Worm (Caenorhabditis elegans) whole organism, L4 larva: ENCODE measurements around the gene H12I13.6.

ENCODE experiments used
- R02D3.7 ChIP-seq: fragments of 150-350 bp; sonication (generic microtip); optimal IDR thresholded peaks from 3 replicates; lab custom pipeline; 2014; ENCODE audit warnings: missing biosample characterization, missing genetic modification characterization
- ama-1 ChIP-seq: fragments of 150-350 bp; optimal IDR thresholded peaks from 2 replicates; lab custom pipeline; 2014; ENCODE audit warnings: inconsistent platforms, mixed read lengths
- arid-1 ChIP-seq: fragments of 200-800 bp; sonication (Bioruptor generic); conservative IDR thresholded peaks from 2 replicates; pipeline ENCODE4 v1.3.6; 2022; ENCODE audit warnings: missing genetic modification reagents, missing genetic modification characterization, missing compliant biosample characterization
- ceh-44 ChIP-seq: fragments of 200-800 bp; sonication (Bioruptor generic); IDR thresholded peaks from 2 replicates; pipeline ENCODE4 v1.3.6; 2022; ENCODE audit warnings: missing genetic modification reagents, missing genetic modification characterization, missing compliant biosample characterization
- daf-16 ChIP-seq, 3 experiments: sonication (generic microtip); optimal IDR thresholded peaks; 2 replicates each; lab custom pipeline; 2016 to 2017; ENCODE audit warnings: missing genetic modification characterization in 3 of 3, missing genetic modification reagents in 3 of 3, mild to moderate bottlenecking in 2 of 3, missing compliant biosample characterization in 2 of 3, missing biosample characterization in 1 of 3, moderate library complexity in 1 of 3
- dmd-6 ChIP-seq: fragments of 200-800 bp; sonication (Bioruptor generic); IDR thresholded peaks from 2 replicates; pipeline ENCODE4 v1.3.6; 2022; ENCODE audit warnings: missing genetic modification reagents, missing genetic modification characterization, missing compliant biosample characterization
- dmd-8 ChIP-seq: fragments of 200-800 bp; sonication (Bioruptor generic); IDR thresholded peaks from 2 replicates; pipeline ENCODE4 v1.3.6; 2022; ENCODE audit warnings: missing genetic modification characterization, missing compliant biosample characterization
- dpl-1 ChIP-seq: fragments of 150-350 bp; optimal IDR thresholded peaks from 2 replicates; lab custom pipeline; 2014; ENCODE audit warnings: missing biosample characterization, missing genetic modification reagents, missing genetic modification characterization
- duxl-1 ChIP-seq: sonication (generic microtip); optimal IDR thresholded peaks from 2 replicates; lab custom pipeline; 2016; ENCODE audit warnings: mild to moderate bottlenecking, missing genetic modification characterization, moderate library complexity, missing compliant biosample characterization; ENCODE audit not compliant: poor library complexity
- fkh-10 ChIP-seq: fragments of 150-350 bp; optimal IDR thresholded peaks from 2 replicates; lab custom pipeline; 2014; ENCODE audit warnings: missing biosample characterization, missing genetic modification reagents, missing genetic modification characterization
- fos-1 ChIP-seq: fragments of 150-350 bp; optimal IDR thresholded peaks from 2 replicates; lab custom pipeline; 2014; ENCODE audit warnings: missing biosample characterization, missing genetic modification characterization
- hlh-11 ChIP-seq: fragments of 200-800 bp; sonication (Bioruptor generic); optimal IDR thresholded peaks from 2 replicates; lab custom pipeline; 2018; ENCODE audit warnings: mild to moderate bottlenecking, missing genetic modification characterization, missing compliant biosample characterization
- hlh-30 ChIP-seq: sonication (generic microtip); optimal IDR thresholded peaks from 2 replicates; lab custom pipeline; 2017; ENCODE audit warnings: antibody characterized with exemption, mild to moderate bottlenecking, missing genetic modification characterization, missing compliant biosample characterization; ENCODE audit not compliant: insufficient read depth
- hmg-1.1 ChIP-seq: fragments of 200-800 bp; sonication (Bioruptor generic); IDR thresholded peaks from 2 replicates; pipeline ENCODE4 v1.3.6; 2022; ENCODE audit warnings: missing genetic modification reagents, missing genetic modification characterization, missing compliant biosample characterization
- lin-15B ChIP-seq: fragments of 150-350 bp; sonication (generic microtip); optimal IDR thresholded peaks from 3 replicates; lab custom pipeline; 2014; ENCODE audit warnings: missing biosample characterization, missing genetic modification characterization
- lin-38 ChIP-seq: fragments of 200-800 bp; sonication (Bioruptor generic); IDR thresholded peaks from 2 replicates; pipeline ENCODE4 v1.3.6; 2022; ENCODE audit warnings: missing genetic modification reagents, missing genetic modification characterization, missing compliant biosample characterization
- lir-3 ChIP-seq: sonication (generic microtip); optimal IDR thresholded peaks from 2 replicates; lab custom pipeline; 2016; ENCODE audit warnings: mild to moderate bottlenecking, missing genetic modification characterization, missing compliant biosample characterization
- lsy-2 ChIP-seq, 2 experiments: fragments of 150-350 bp in 1 of 2; sonication (generic microtip) in 1 of 2; optimal IDR thresholded peaks; 2 replicates each; lab custom pipeline; 2014 to 2017; ENCODE audit warnings: missing biosample characterization in 2 of 2, missing genetic modification characterization in 2 of 2
- madf-5 ChIP-seq, 2 experiments: fragments of 200-800 bp; sonication (Bioruptor generic); IDR thresholded peaks; 2 replicates each; pipeline ENCODE4 v1.3.6; 2022; ENCODE audit warnings: missing compliant biosample characterization in 2 of 2, missing genetic modification characterization in 2 of 2
- mep-1 ChIP-seq: fragments of 150-350 bp; sonication (generic microtip); optimal IDR thresholded peaks from 3 replicates; lab custom pipeline; 2014; ENCODE audit warnings: missing biosample characterization, missing genetic modification characterization
- mes-2 ChIP-seq: sonication (generic microtip); optimal IDR thresholded peaks from 2 replicates; lab custom pipeline; 2016; ENCODE audit warnings: missing genotype, mild to moderate bottlenecking, missing genetic modification characterization, missing compliant biosample characterization; ENCODE audit not compliant: poor library complexity, severe bottlenecking
- nhr-10 ChIP-seq: fragments of 150-350 bp; optimal IDR thresholded peaks from 2 replicates; lab custom pipeline; 2014; ENCODE audit warnings: missing biosample characterization, missing genetic modification characterization
- nhr-28 ChIP-seq: fragments of 150-350 bp; optimal IDR thresholded peaks from 2 replicates; lab custom pipeline; 2014; ENCODE audit warnings: missing biosample characterization, missing genetic modification characterization
- nhr-6 ChIP-seq: fragments of 150-350 bp; optimal IDR thresholded peaks from 2 replicates; lab custom pipeline; 2014; ENCODE audit warnings: missing biosample characterization, missing genetic modification characterization
- php-3 ChIP-seq: fragments of 200-800 bp; sonication (Bioruptor generic); IDR thresholded peaks from 2 replicates; pipeline ENCODE4 v1.3.6; 2022; ENCODE audit warnings: missing genetic modification reagents, missing genetic modification characterization, missing compliant biosample characterization
- pqm-1 ChIP-seq: sonication (generic microtip); optimal IDR thresholded peaks from 2 replicates; lab custom pipeline; 2017; ENCODE audit warnings: missing biosample characterization, missing genetic modification characterization
- sdz-12 ChIP-seq: fragments of 200-800 bp; sonication (Bioruptor generic); optimal IDR thresholded peaks from 2 replicates; lab custom pipeline; 2018; ENCODE audit warnings: mild to moderate bottlenecking, missing genetic modification characterization, missing compliant biosample characterization
- unc-62 ChIP-seq, 3 experiments: fragments of 150-350 bp in 1 of 3; sonication (generic microtip); optimal IDR thresholded peaks in 2 of 3; peaks in 1 of 3; 1 replicate in 1 of 3; 2 replicates in 2 of 3; lab custom pipeline; 2014 to 2017; ENCODE audit warnings: missing biosample characterization in 3 of 3, missing genetic modification characterization in 3 of 3, missing genetic modification reagents in 3 of 3, missing genotype in 1 of 3
- vab-7 ChIP-seq: fragments of 200-800 bp; sonication (Bioruptor generic); IDR thresholded peaks from 2 replicates; pipeline ENCODE4 v1.3.6; 2022; ENCODE audit warnings: missing genetic modification reagents, missing genetic modification characterization, missing compliant biosample characterization
- zfp-3 ChIP-seq: fragments of 200-800 bp; sonication (Bioruptor generic); conservative IDR thresholded peaks from 2 replicates; pipeline ENCODE4 v1.3.6; 2022; ENCODE audit warnings: missing genetic modification reagents, missing genetic modification characterization, missing compliant biosample characterization
- zip-11 ChIP-seq: fragments of 200-800 bp; sonication (Bioruptor generic); IDR thresholded peaks from 2 replicates; pipeline ENCODE4 v1.3.6; 2022; ENCODE audit warnings: missing genetic modification characterization, missing compliant biosample characterization
- ztf-7 ChIP-seq: fragments of 150-350 bp; optimal IDR thresholded peaks from 2 replicates; lab custom pipeline; 2014; ENCODE audit warnings: missing biosample characterization, missing genetic modification characterization

The H12I13.6 gene

DNA sequence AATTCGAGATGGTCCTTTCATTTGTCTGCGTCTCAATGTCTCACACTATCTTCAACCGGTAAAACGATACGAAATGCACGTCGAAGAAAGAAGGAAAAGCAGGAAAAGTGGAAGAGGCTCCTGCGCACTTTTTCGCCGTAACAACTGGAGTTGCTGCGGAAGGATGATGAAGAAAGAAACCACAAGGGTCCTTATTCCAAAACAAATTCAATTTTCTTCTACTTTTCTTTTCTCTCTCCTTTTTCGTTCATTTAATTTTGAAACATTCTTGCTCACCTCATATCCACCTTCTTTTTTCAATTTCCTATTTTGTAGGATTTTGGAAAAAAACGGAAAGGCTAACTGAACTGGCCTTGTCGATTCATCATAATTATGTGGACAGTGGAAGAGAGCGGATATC is 42.8 kb downstream of the H12I13.6 start:
- TF ChIP-seq ztf-7 (tag; lab: Kevin White, UChicago) = no peak

ce11 chrII:6122641-6123424 is 45.1 kb downstream of the H12I13.6 start:
- TF ChIP-seq zfp-3 (GFP tag; lab: Robert Waterston, UW) (no peak), unc-62 (GFP tag; optimal IDR thresholded peaks at IDR 0.05 in 1 of 2; lab: Kevin White, UChicago) (no peak), unc-62 (tag; optimal IDR thresholded peaks at IDR 0.05; lab: Kevin White, UChicago) (no peak), lin-15B (tag; lab: Kevin White, UChicago) (no peak), daf-16 (GFP tag; optimal IDR thresholded peaks at IDR 0.05; lab: Kevin White, UChicago) (no peak), daf-16 (tag; optimal IDR thresholded peaks at IDR 0.05; lab: Kevin White, UChicago) (peak; percentile 43), dpl-1 (GFP tag; lab: Kevin White, UChicago) (peak; percentile 13), dmd-6 (peak; percentile 44; the same call in 1 of the 2 replicates), lin-38 (GFP tag; lab: Robert Waterston, UW) (peak; percentile 94), duxl-1 (tag; lab: Kevin White, UChicago) (no peak), pqm-1 (tag; lab: Kevin White, UChicago) (peak; percentile 90), nhr-10 (no peak), hlh-30 (no peak), php-3 (GFP tag; lab: Robert Waterston, UW) (peak; percentile 75), hlh-11 (tag; lab: Kevin White, UChicago) (peak; percentile 45), lsy-2 (tag; optimal IDR thresholded peaks at IDR 0.05; lab: Kevin White, UChicago) (peak in 1 of 2 experiments; percentile 59), dmd-8 (GFP tag; lab: Robert Waterston, UW) (no peak), fkh-10 (no peak), arid-1 (GFP tag; lab: Robert Waterston, UW) (no peak), mes-2 (tag; lab: Kevin White, UChicago) (peak; percentile 35), nhr-6 (no peak), vab-7 (GFP tag; lab: Robert Waterston, UW) (no peak), nhr-28 (tag; lab: Kevin White, UChicago) (peak; percentile 16)

DNA sequence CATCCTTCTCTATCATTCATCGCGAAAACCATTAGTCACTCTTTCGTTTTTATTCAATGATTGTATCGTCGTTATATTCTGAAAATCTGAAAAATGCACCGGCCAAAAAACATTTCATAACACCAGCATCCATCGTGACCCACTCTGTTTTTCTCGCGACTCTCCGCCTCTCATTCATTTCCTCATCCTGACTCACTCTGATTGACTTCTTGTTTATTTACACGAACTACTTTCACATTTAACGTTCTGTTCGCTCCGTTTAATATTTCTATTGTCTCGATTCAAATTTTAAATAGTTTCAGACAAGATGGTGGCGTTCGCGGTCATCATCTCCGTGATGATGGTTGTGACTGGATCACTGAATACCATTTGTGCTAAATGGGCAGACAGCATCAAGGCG is 45.8 kb downstream of the H12I13.6 start, which contains the start of gene C29H12.2:
TSS of gene C29H12.2 (plus strand) at position 297 of the 400 bp plus-strand sequence.
- TF ChIP-seq hlh-30 (peak; percentile 51), hmg-1.1 (no peak), R02D3.7 (tag; lab: Kevin White, UChicago) (no peak), lir-3 (no peak), fos-1 (tag; lab: Kevin White, UChicago) (no peak), ama-1 (lab: Kevin White, UChicago) (no peak), zip-11 (GFP tag; lab: Robert Waterston, UW) (no peak), unc-62 (GFP tag; optimal IDR thresholded peaks at IDR 0.05 in 1 of 2; lab: Kevin White, UChicago) (peak in 1 of 2 experiments; percentile 94), unc-62 (tag; optimal IDR thresholded peaks at IDR 0.05; lab: Kevin White, UChicago) (no peak), madf-5 (GFP tag; IDR thresholded peaks at IDR 0.05; lab: Robert Waterston, UW) (no peak)

ce11 chrII:6125259-6125658 is 47.6 kb downstream of the H12I13.6 start, which contains the start of gene rars-2:
rars-2 (plus strand) TSS chrII:6125559.
- TF ChIP-seq lin-38 (GFP tag; lab: Robert Waterston, UW) (peak; percentile 34; the same call in 1 of the 2 replicates), fos-1 (tag; lab: Kevin White, UChicago) (no peak), sdz-12 (GFP tag; lab: Kevin White, UChicago) (no peak), dmd-8 (GFP tag; lab: Robert Waterston, UW) (no peak), R02D3.7 (tag; lab: Kevin White, UChicago) (no peak), mep-1 (tag; lab: Kevin White, UChicago) (no peak), ceh-44 (GFP tag; lab: Robert Waterston, UW) (no peak), duxl-1 (tag; lab: Kevin White, UChicago) (no peak)
